Worm (Caenorhabditis elegans) whole organism, L4 larva: ENCODE measurements around the gene cec-8.

Source experiments
- D1046.2 ChIP-seq: fragments of 200-800 bp; sonication (Bioruptor generic); IDR thresholded peaks from 2 replicates; pipeline ENCODE4 v1.3.6; 2022; ENCODE audit warnings: missing genetic modification characterization, missing compliant biosample characterization
- F37D6.2 ChIP-seq: sonication (generic microtip); optimal IDR thresholded peaks from 2 replicates; lab custom pipeline; 2016; ENCODE audit warnings: mild to moderate bottlenecking, missing genetic modification characterization, missing compliant biosample characterization
- F49E8.2 ChIP-seq: sonication (generic microtip); optimal IDR thresholded peaks from 2 replicates; lab custom pipeline; 2016; ENCODE audit warnings: missing compliant biosample characterization, mild to moderate bottlenecking, missing genetic modification characterization, borderline replicate concordance
- R02D3.7 ChIP-seq: fragments of 150-350 bp; sonication (generic microtip); optimal IDR thresholded peaks from 3 replicates; lab custom pipeline; 2014; ENCODE audit warnings: missing biosample characterization, missing genetic modification characterization
- Y48G9A.11 ChIP-seq: fragments of 200-800 bp; sonication (Bioruptor generic); IDR thresholded peaks from 2 replicates; pipeline ENCODE4 v1.3.6; 2022; ENCODE audit warnings: missing genetic modification reagents, missing genetic modification characterization, missing compliant biosample characterization
- Y5F2A.4 ChIP-seq: fragments of 200-800 bp; sonication (Bioruptor generic); optimal IDR thresholded peaks from 2 replicates; lab custom pipeline; 2018; ENCODE audit warnings: mild to moderate bottlenecking, missing genetic modification characterization, missing compliant biosample characterization
- ZK337.2 ChIP-seq: fragments of 200-800 bp; sonication (Bioruptor generic); IDR thresholded peaks from 2 replicates; pipeline ENCODE4 v1.3.6; 2022; ENCODE audit warnings: missing genetic modification reagents, missing genetic modification characterization, missing compliant biosample characterization
- ZK546.5 ChIP-seq, 2 experiments: sonication (generic microtip); optimal IDR thresholded peaks; 2 replicates each; lab custom pipeline; 2017; ENCODE audit warnings: missing biosample characterization in 2 of 2, missing genetic modification characterization in 2 of 2
- ceh-28 ChIP-seq: fragments of 150-350 bp; optimal IDR thresholded peaks from 2 replicates; lab custom pipeline; 2014; ENCODE audit warnings: missing biosample characterization, missing genetic modification reagents, missing genetic modification characterization
- ceh-44 ChIP-seq: fragments of 200-800 bp; sonication (Bioruptor generic); IDR thresholded peaks from 2 replicates; pipeline ENCODE4 v1.3.6; 2022; ENCODE audit warnings: missing genetic modification reagents, missing genetic modification characterization, missing compliant biosample characterization
- ceh-62 ChIP-seq: sonication (generic microtip); optimal IDR thresholded peaks from 2 replicates; lab custom pipeline; 2017; ENCODE audit warnings: missing biosample characterization, missing genetic modification characterization
- ces-1 ChIP-seq: fragments of 150-350 bp; sonication (generic microtip); optimal IDR thresholded peaks from 4 replicates; lab custom pipeline; 2014; ENCODE audit warnings: missing biosample characterization, missing genetic modification reagents, missing genetic modification characterization
- daf-16 ChIP-seq, 3 experiments: sonication (generic microtip); optimal IDR thresholded peaks; 2 replicates each; lab custom pipeline; 2016 to 2017; ENCODE audit warnings: missing genetic modification characterization in 3 of 3, missing genetic modification reagents in 3 of 3, mild to moderate bottlenecking in 2 of 3, missing compliant biosample characterization in 2 of 3, missing biosample characterization in 1 of 3, moderate library complexity in 1 of 3
- daf-19 ChIP-seq: fragments of 200-800 bp; sonication (Bioruptor generic); conservative IDR thresholded peaks from 2 replicates; pipeline ENCODE4 v1.3.6; 2022; ENCODE audit warnings: missing genetic modification characterization, missing compliant biosample characterization
- dmd-6 ChIP-seq: fragments of 200-800 bp; sonication (Bioruptor generic); IDR thresholded peaks from 2 replicates; pipeline ENCODE4 v1.3.6; 2022; ENCODE audit warnings: missing genetic modification reagents, missing genetic modification characterization, missing compliant biosample characterization
- dmd-8 ChIP-seq: fragments of 200-800 bp; sonication (Bioruptor generic); IDR thresholded peaks from 2 replicates; pipeline ENCODE4 v1.3.6; 2022; ENCODE audit warnings: missing genetic modification characterization, missing compliant biosample characterization
- dpl-1 ChIP-seq: fragments of 150-350 bp; optimal IDR thresholded peaks from 2 replicates; lab custom pipeline; 2014; ENCODE audit warnings: missing biosample characterization, missing genetic modification reagents, missing genetic modification characterization
- duxl-1 ChIP-seq: sonication (generic microtip); optimal IDR thresholded peaks from 2 replicates; lab custom pipeline; 2016; ENCODE audit warnings: mild to moderate bottlenecking, missing genetic modification characterization, moderate library complexity, missing compliant biosample characterization; ENCODE audit not compliant: poor library complexity
- dve-1 ChIP-seq: sonication (generic microtip); optimal IDR thresholded peaks from 2 replicates; lab custom pipeline; 2017; ENCODE audit warnings: antibody characterized with exemption, mild to moderate bottlenecking, missing genetic modification characterization, missing compliant biosample characterization; ENCODE audit not compliant: insufficient read depth
- egl-27 ChIP-seq: sonication (generic microtip); optimal IDR thresholded peaks from 3 replicates; lab custom pipeline; 2017; ENCODE audit warnings: missing biosample characterization, missing genetic modification reagents, missing genetic modification characterization
- egl-43 ChIP-seq: fragments of 200-800 bp; sonication (Bioruptor generic); IDR thresholded peaks from 2 replicates; pipeline ENCODE4 v1.3.6; 2022; ENCODE audit warnings: missing genetic modification reagents, missing genetic modification characterization, missing compliant biosample characterization
- fos-1 ChIP-seq: fragments of 150-350 bp; optimal IDR thresholded peaks from 2 replicates; lab custom pipeline; 2014; ENCODE audit warnings: missing biosample characterization, missing genetic modification characterization
- gei-8 ChIP-seq: fragments of 200-800 bp; sonication (Bioruptor generic); optimal IDR thresholded peaks from 2 replicates; lab custom pipeline; 2018; ENCODE audit warnings: mild to moderate bottlenecking, missing genetic modification characterization, missing compliant biosample characterization
- hlh-11 ChIP-seq: fragments of 200-800 bp; sonication (Bioruptor generic); optimal IDR thresholded peaks from 2 replicates; lab custom pipeline; 2018; ENCODE audit warnings: mild to moderate bottlenecking, missing genetic modification characterization, missing compliant biosample characterization
- hlh-30 ChIP-seq: sonication (generic microtip); optimal IDR thresholded peaks from 2 replicates; lab custom pipeline; 2017; ENCODE audit warnings: antibody characterized with exemption, mild to moderate bottlenecking, missing genetic modification characterization, missing compliant biosample characterization; ENCODE audit not compliant: insufficient read depth
- hmg-1.1 ChIP-seq: fragments of 200-800 bp; sonication (Bioruptor generic); IDR thresholded peaks from 2 replicates; pipeline ENCODE4 v1.3.6; 2022; ENCODE audit warnings: missing genetic modification reagents, missing genetic modification characterization, missing compliant biosample characterization
- jun-1 ChIP-seq: fragments of 150-350 bp; optimal IDR thresholded peaks from 2 replicates; lab custom pipeline; 2014; ENCODE audit warnings: missing biosample characterization, missing genetic modification reagents, missing genetic modification characterization
- lim-7 ChIP-seq: fragments of 200-800 bp; sonication (Bioruptor generic); IDR thresholded peaks from 2 replicates; pipeline ENCODE4 v1.3.6; 2022; ENCODE audit warnings: missing genetic modification characterization, missing compliant biosample characterization
- lin-13 ChIP-seq: fragments of 150-350 bp; optimal IDR thresholded peaks from 2 replicates; lab custom pipeline; 2014; ENCODE audit warnings: missing biosample characterization, missing genetic modification reagents, missing genetic modification characterization
- lin-15B ChIP-seq: fragments of 150-350 bp; sonication (generic microtip); optimal IDR thresholded peaks from 3 replicates; lab custom pipeline; 2014; ENCODE audit warnings: missing biosample characterization, missing genetic modification characterization
- lin-29 ChIP-seq: fragments of 200-800 bp; sonication (Bioruptor generic); IDR thresholded peaks from 2 replicates; pipeline ENCODE4 v1.3.6; 2022; ENCODE audit warnings: missing genetic modification reagents, missing genetic modification characterization, missing compliant biosample characterization
- lin-38 ChIP-seq: fragments of 200-800 bp; sonication (Bioruptor generic); IDR thresholded peaks from 2 replicates; pipeline ENCODE4 v1.3.6; 2022; ENCODE audit warnings: missing genetic modification reagents, missing genetic modification characterization, missing compliant biosample characterization
- lir-3 ChIP-seq: sonication (generic microtip); optimal IDR thresholded peaks from 2 replicates; lab custom pipeline; 2016; ENCODE audit warnings: mild to moderate bottlenecking, missing genetic modification characterization, missing compliant biosample characterization
- lsy-2 ChIP-seq, 2 experiments: fragments of 150-350 bp in 1 of 2; sonication (generic microtip) in 1 of 2; optimal IDR thresholded peaks; 2 replicates each; lab custom pipeline; 2014 to 2017; ENCODE audit warnings: missing biosample characterization in 2 of 2, missing genetic modification characterization in 2 of 2
- madf-5 ChIP-seq, 2 experiments: fragments of 200-800 bp; sonication (Bioruptor generic); IDR thresholded peaks; 2 replicates each; pipeline ENCODE4 v1.3.6; 2022; ENCODE audit warnings: missing compliant biosample characterization in 2 of 2, missing genetic modification characterization in 2 of 2
- mdt-29 ChIP-seq: fragments of 200-800 bp; sonication (Bioruptor generic); IDR thresholded peaks from 2 replicates; pipeline ENCODE4 v1.3.6; 2022; ENCODE audit warnings: missing genetic modification reagents, missing genetic modification characterization, missing compliant biosample characterization
- mxl-2 ChIP-seq: fragments of 200-800 bp; sonication (Bioruptor generic); conservative IDR thresholded peaks from 2 replicates; pipeline ENCODE4 v1.3.6; 2022; ENCODE audit warnings: missing genetic modification reagents, missing genetic modification characterization, missing compliant biosample characterization
- mxl-3 ChIP-seq: fragments of 200-800 bp; sonication (Bioruptor generic); optimal IDR thresholded peaks from 2 replicates; lab custom pipeline; 2018; ENCODE audit warnings: mild to moderate bottlenecking, missing genetic modification characterization, missing compliant biosample characterization
- nhr-102 ChIP-seq: sonication (generic microtip); optimal IDR thresholded peaks from 2 replicates; lab custom pipeline; 2016; ENCODE audit warnings: mild to moderate bottlenecking, missing genetic modification characterization, moderate library complexity, missing compliant biosample characterization
- nhr-111 ChIP-seq: fragments of 200-800 bp; sonication (Bioruptor generic); optimal IDR thresholded peaks from 2 replicates; lab custom pipeline; 2018; ENCODE audit warnings: mild to moderate bottlenecking, missing genetic modification characterization, missing compliant biosample characterization
- nhr-237 ChIP-seq: sonication (generic microtip); optimal IDR thresholded peaks from 2 replicates; lab custom pipeline; 2017; ENCODE audit warnings: missing biosample characterization, missing genetic modification characterization
- nhr-25 ChIP-seq: sonication (generic microtip); optimal IDR thresholded peaks from 2 replicates; lab custom pipeline; 2017; ENCODE audit warnings: missing genetic modification characterization, mild to moderate bottlenecking, missing compliant biosample characterization, antibody characterized with exemption, moderate library complexity, borderline replicate concordance; ENCODE audit not compliant: insufficient read depth
- nhr-28 ChIP-seq: fragments of 150-350 bp; optimal IDR thresholded peaks from 2 replicates; lab custom pipeline; 2014; ENCODE audit warnings: missing biosample characterization, missing genetic modification characterization
- nhr-48 ChIP-seq: sonication (generic microtip); optimal IDR thresholded peaks from 2 replicates; lab custom pipeline; 2016; ENCODE audit warnings: mild to moderate bottlenecking, missing genetic modification characterization, missing compliant biosample characterization
- nhr-6 ChIP-seq: fragments of 150-350 bp; optimal IDR thresholded peaks from 2 replicates; lab custom pipeline; 2014; ENCODE audit warnings: missing biosample characterization, missing genetic modification characterization
- skn-1 ChIP-seq: fragments of 150-350 bp; optimal IDR thresholded peaks from 2 replicates; lab custom pipeline; 2014; ENCODE audit warnings: missing biosample characterization, missing genetic modification characterization
- snpc-1.2 ChIP-seq: fragments of 200-800 bp; sonication (Bioruptor generic); IDR thresholded peaks from 2 replicates; pipeline ENCODE4 v1.3.6; 2022; ENCODE audit warnings: missing genetic modification reagents, missing genetic modification characterization, missing compliant biosample characterization
- tra-1 ChIP-seq: fragments of 200-800 bp; sonication (Bioruptor generic); IDR thresholded peaks from 2 replicates; pipeline ENCODE4 v1.3.6; 2022; ENCODE audit warnings: missing genetic modification reagents, missing genetic modification characterization, missing compliant biosample characterization
- zfp-3 ChIP-seq: fragments of 200-800 bp; sonication (Bioruptor generic); conservative IDR thresholded peaks from 2 replicates; pipeline ENCODE4 v1.3.6; 2022; ENCODE audit warnings: missing genetic modification reagents, missing genetic modification characterization, missing compliant biosample characterization
- zip-11 ChIP-seq: fragments of 200-800 bp; sonication (Bioruptor generic); IDR thresholded peaks from 2 replicates; pipeline ENCODE4 v1.3.6; 2022; ENCODE audit warnings: missing genetic modification characterization, missing compliant biosample characterization
- ztf-11 ChIP-seq: fragments of 150-350 bp; optimal IDR thresholded peaks from 2 replicates; lab custom pipeline; 2014; ENCODE audit warnings: missing biosample characterization, missing genetic modification characterization

The cec-8 gene

ce11 chrIII:432988-433387 lies 3.9 kb downstream of the cec-8 start (continued):
- TF ChIP-seq zip-11 (GFP tag; lab: Robert Waterston, UW) (no peak), lin-13 (no peak), lin-29 (GFP tag; lab: Robert Waterston, UW) (no peak; the same call in 1 of the 2 replicates), madf-5 (GFP tag; IDR thresholded peaks at IDR 0.05; lab: Robert Waterston, UW) (no peak), zfp-3 (no peak), lim-7 (GFP tag; lab: Robert Waterston, UW) (no peak), mxl-2 (no peak), ces-1 (GFP tag; lab: Kevin White, UChicago) (no peak), mxl-3 (peak; percentile 80), daf-16 (GFP tag; optimal IDR thresholded peaks at IDR 0.05; lab: Kevin White, UChicago) (no peak), daf-16 (tag; optimal IDR thresholded peaks at IDR 0.05; lab: Kevin White, UChicago) (peak; percentile 49), Y5F2A.4 (GFP tag; lab: Kevin White, UChicago) (no peak), gei-8 (GFP tag; lab: Kevin White, UChicago) (no peak), egl-27 (tag; lab: Kevin White, UChicago) (no peak), nhr-48 (tag; lab: Kevin White, UChicago) (peak; percentile 27), nhr-237 (tag; lab: Kevin White, UChicago) (no peak), dpl-1 (GFP tag; lab: Kevin White, UChicago) (peak; percentile 18), ztf-11 (no peak), snpc-1.2 (GFP tag; lab: Robert Waterston, UW) (no peak), skn-1 (tag; lab: Kevin White, UChicago) (no peak), lir-3 (tag; lab: Kevin White, UChicago) (no peak), lsy-2 (tag; optimal IDR thresholded peaks at IDR 0.05; lab: Kevin White, UChicago) (peak; percentile 4 to 60), Y48G9A.11 (no peak), egl-43 (GFP tag; lab: Robert Waterston, UW) (peak; percentile 69; the same call in 1 of the 2 replicates), dmd-8 (GFP tag; lab: Robert Waterston, UW) (no peak), lin-38 (GFP tag; lab: Robert Waterston, UW) (peak; percentile 66), daf-19 (GFP tag; lab: Robert Waterston, UW) (no peak), R02D3.7 (tag; lab: Kevin White, UChicago) (no peak), F49E8.2 (tag; lab: Kevin White, UChicago) (no peak), fos-1 (tag; lab: Kevin White, UChicago) (no peak), ceh-28 (tag; lab: Kevin White, UChicago) (no peak), ceh-62 (tag; lab: Kevin White, UChicago) (no peak), ZK337.2 (GFP tag; lab: Robert Waterston, UW) (no peak), hlh-11 (tag; lab: Kevin White, UChicago) (peak; percentile 88), duxl-1 (tag; lab: Kevin White, UChicago) (peak; percentile 33), F37D6.2 (tag; lab: Kevin White, UChicago) (no peak), ZK546.5 (tag; optimal IDR thresholded peaks at IDR 0.05; lab: Kevin White, UChicago) (no peak), lin-15B (tag; lab: Kevin White, UChicago) (no peak), nhr-28 (peak; percentile 17), tra-1 (no peak), nhr-6 (peak; percentile 48), jun-1 (tag; lab: Kevin White, UChicago) (no peak), dmd-6 (peak; percentile 52; the same call in 1 of the 2 replicates), mdt-29 (GFP tag; lab: Robert Waterston, UW) (no peak), hmg-1.1 (GFP tag; lab: Robert Waterston, UW) (peak; percentile 89), D1046.2 (GFP tag; lab: Robert Waterston, UW) (no peak), nhr-102 (tag; lab: Kevin White, UChicago) (peak; percentile 25), ceh-44 (GFP tag; lab: Robert Waterston, UW) (no peak), nhr-25 (tag; lab: Kevin White, UChicago) (peak; percentile 75), nhr-111 (GFP tag; lab: Kevin White, UChicago) (no peak), hlh-30 (peak; percentile 65), dve-1 (tag; lab: Kevin White, UChicago) (peak; percentile 75)
